Worm (Caenorhabditis elegans): ENCODE measurements around the gene unc-4.
"Not testable (repeated sequence)": the region's sequence is repeated elsewhere in the genome, so short reads cannot be mapped to it uniquely, and the experiment has no call there.

The unc-4 gene

DNA sequence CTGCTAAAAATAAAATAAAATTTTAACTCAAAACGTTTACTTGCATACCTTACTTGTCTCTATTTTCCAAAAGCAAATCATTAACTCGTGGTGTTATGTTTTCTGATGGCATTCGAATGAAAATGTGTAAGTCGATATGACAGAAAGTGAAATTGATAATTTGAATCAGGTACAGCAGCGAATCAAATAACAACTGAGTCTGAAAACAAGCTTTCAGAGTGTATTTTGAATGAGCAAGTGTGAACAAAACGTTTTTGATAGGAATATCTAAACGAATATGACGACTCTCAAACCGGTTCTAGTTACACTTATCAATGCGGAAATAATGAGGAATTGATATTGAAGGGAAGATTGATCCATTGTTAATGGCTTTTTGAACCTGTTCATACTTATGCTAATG lies 29.1 kb downstream of the unc-4 start, which contains the start of gene chil-7:
Gene chil-7 (minus strand): TSS at position 112 of the 400 bp plus-strand sequence.
- TF ChIP-seq unc-62 (GFP tag; optimal IDR thresholded peaks at IDR 0.05): no peak

ce11 chrII:9868698-9869097 lies 31.5 kb downstream of the unc-4 start, which contains the start of gene old-1:
Gene old-1, minus strand, starts transcription at chrII:9868747.
- TF ChIP-seq unc-62 (GFP tag; optimal IDR thresholded peaks at IDR 0.05): no peak

DNA sequence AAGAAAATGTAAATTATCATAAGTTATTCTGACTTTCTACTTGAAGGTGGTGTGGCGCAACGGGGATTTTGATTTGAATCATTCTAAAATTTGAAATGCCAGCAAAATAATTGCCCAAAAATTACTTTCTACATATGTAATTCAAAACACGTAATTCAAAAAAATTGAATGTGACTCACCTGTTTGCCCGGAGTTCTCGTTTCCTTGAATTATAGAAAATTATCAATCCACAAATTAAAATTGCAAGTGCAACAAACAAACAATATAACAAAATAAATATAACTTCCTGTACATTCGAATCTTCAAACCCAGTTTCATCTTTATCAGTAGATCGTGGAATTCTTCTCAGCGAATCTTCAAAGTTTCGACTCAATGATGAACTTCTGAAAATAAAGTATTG lies 32.0 kb downstream of the unc-4 start:
- TF ChIP-seq unc-62 (GFP tag; optimal IDR thresholded peaks at IDR 0.05): no peak

DNA sequence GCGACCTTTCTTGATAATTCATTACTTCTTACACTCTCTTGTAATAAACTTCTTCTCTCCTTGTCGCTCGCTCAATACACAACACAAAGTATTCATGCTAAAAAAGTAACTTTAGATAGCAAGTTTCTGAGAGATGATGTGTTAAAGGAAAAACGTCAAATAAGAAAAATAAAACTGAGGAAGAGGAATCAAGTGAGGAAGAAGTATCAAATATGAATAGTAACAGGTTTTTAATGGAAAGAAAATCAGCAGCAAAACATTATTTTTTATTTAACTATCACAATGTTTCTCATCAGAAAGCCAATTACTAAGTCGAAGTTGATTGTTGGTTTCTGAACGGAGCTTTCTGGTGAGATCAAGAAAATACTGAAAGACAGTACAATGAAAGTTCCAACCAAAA lies 33.8 kb downstream of the unc-4 start, which contains the start of gene chil-1:
Gene chil-1 (minus strand): TSS at position 101 of the 400 bp plus-strand sequence.
- not testable (repeated sequence) for TF ChIP-seq unc-62 (GFP tag; optimal IDR thresholded peaks at IDR 0.05)

ce11 chrII:9862147-9862546 lies 38.0 kb downstream of the unc-4 start, which contains the start of gene C08H9.18:
Gene C08H9.18, minus strand, starts transcription at chrII:9862247.
- no peak for TF ChIP-seq unc-62 (GFP tag; optimal IDR thresholded peaks at IDR 0.05)

ce11 chrII:9861394-9861793 lies 38.8 kb downstream of the unc-4 start, which contains the start of gene chil-3:
Gene chil-3, minus strand, starts transcription at chrII:9861494.
- no peak for TF ChIP-seq unc-62 (GFP tag; optimal IDR thresholded peaks at IDR 0.05)

- no peak for TF ChIP-seq unc-62 (GFP tag; optimal IDR thresholded peaks at IDR 0.05)
Observed at ce11 chrII:9859575-9859974, 40.6 kb downstream of the unc-4 start, which contains the start of gene chil-5. Gene chil-5, minus strand, starts transcription at chrII:9859675.

- no peak for TF ChIP-seq unc-62 (GFP tag; optimal IDR thresholded peaks at IDR 0.05)
Observed at ce11 chrII:9857791-9858190, 42.4 kb downstream of the unc-4 start, which contains the start of gene chil-6. Gene chil-6, minus strand, starts transcription at chrII:9857891.

- no peak for TF ChIP-seq unc-62 (GFP tag; optimal IDR thresholded peaks at IDR 0.05)
Observed at ce11 chrII:9855620-9856019, 44.6 kb downstream of the unc-4 start, which contains the start of gene chil-4. Gene chil-4, minus strand, starts transcription at chrII:9855720.

ce11 chrII:9850945-9851344 lies 49.2 kb downstream of the unc-4 start, which contains the start of gene ZK938.10:
Gene ZK938.10, minus strand, starts transcription at chrII:9851045.
- no peak for TF ChIP-seq unc-62 (GFP tag; optimal IDR thresholded peaks at IDR 0.05)

- no peak for TF ChIP-seq unc-62 (GFP tag; optimal IDR thresholded peaks at IDR 0.05)
Observed at ce11 chrII:9849497-9849896, 50.7 kb downstream of the unc-4 start, which contains the start of gene old-2. Gene old-2, minus strand, starts transcription at chrII:9849597.
